Worm (Caenorhabditis elegans) whole organism, L1 larva: Measurements from ENCODE around the gene pap-2.
A peak's percentile ranks its signal among the peaks of the same experiment; 100 is the strongest.

Experiments
- C34B4.2 ChIP-seq: sonication (generic microtip); optimal IDR thresholded peaks from 2 replicates; lab custom pipeline; 2017; ENCODE audit warnings: mild to moderate bottlenecking, missing genetic modification characterization, missing compliant biosample characterization
- F16B12.6 ChIP-seq: fragments of 150-350 bp; optimal IDR thresholded peaks from 2 replicates; lab custom pipeline; 2014; ENCODE audit warnings: missing biosample characterization, missing genetic modification characterization
- Y116A8C.19 ChIP-seq: sonication (generic microtip); optimal IDR thresholded peaks from 2 replicates; lab custom pipeline; 2016; ENCODE audit warnings: missing compliant biosample characterization, missing genetic modification characterization, borderline replicate concordance
- aly-2 ChIP-seq: fragments of 150-350 bp; optimal IDR thresholded peaks from 2 replicates; lab custom pipeline; 2014; ENCODE audit warnings: missing biosample characterization, missing genetic modification characterization
- ama-1 ChIP-seq: fragments of 150-350 bp; optimal IDR thresholded peaks from 2 replicates; lab custom pipeline; 2014
- ceh-63 ChIP-seq: fragments of 200-800 bp; sonication (Bioruptor generic); optimal IDR thresholded peaks from 2 replicates; lab custom pipeline; 2018; ENCODE audit warnings: mild to moderate bottlenecking, missing genetic modification characterization, missing compliant biosample characterization
- ceh-8 ChIP-seq: fragments of 200-800 bp; sonication (Bioruptor generic); optimal IDR thresholded peaks from 2 replicates; lab custom pipeline; 2018; ENCODE audit warnings: mild to moderate bottlenecking, missing genetic modification characterization, moderate library complexity, missing compliant biosample characterization
- ceh-82 ChIP-seq, 3 experiments: fragments of 150-350 bp in 1 of 3; sonication (generic microtip) in 2 of 3; optimal IDR thresholded peaks; 2 replicates each; lab custom pipeline; 2014 to 2017; ENCODE audit warnings: missing biosample characterization in 3 of 3, missing genetic modification characterization in 3 of 3
- ceh-88 ChIP-seq: fragments of 200-800 bp; sonication (Bioruptor generic); IDR thresholded peaks from 2 replicates; pipeline ENCODE4 v1.3.6; 2022; ENCODE audit warnings: missing genetic modification characterization, missing compliant biosample characterization
- ceh-90 ChIP-seq: sonication (generic microtip); optimal IDR thresholded peaks from 2 replicates; lab custom pipeline; 2016; ENCODE audit warnings: missing genetic modification characterization, missing compliant biosample characterization
- efl-1 ChIP-seq, 4 experiments: fragments of 150-350 bp; optimal IDR thresholded peaks in 3 of 4; peaks in 1 of 4; 1 replicate in 1 of 4; 2 replicates in 3 of 4; lab custom pipeline; 2014; ENCODE audit warnings: missing biosample characterization in 2 of 4, missing genetic modification characterization in 2 of 4, missing genetic modification reagents in 2 of 4
- elt-3 ChIP-seq, 6 experiments: fragments of 150-350 bp in 1 of 6; sonication (generic microtip); optimal IDR thresholded peaks; 2 replicates each; lab custom pipeline; 2017 to 2018; ENCODE audit warnings: missing biosample characterization in 6 of 6, missing genetic modification characterization in 6 of 6, inconsistent platforms in 1 of 6
- fkh-10 ChIP-seq: sonication (generic microtip); optimal IDR thresholded peaks from 2 replicates; lab custom pipeline; 2017; ENCODE audit warnings: missing biosample characterization, missing genetic modification reagents, missing genetic modification characterization
- fos-1 ChIP-seq: fragments of 150-350 bp; optimal IDR thresholded peaks from 2 replicates; lab custom pipeline; 2014; ENCODE audit warnings: missing biosample characterization, missing genetic modification characterization
- irx-1 ChIP-seq: sonication (generic microtip); optimal IDR thresholded peaks from 2 replicates; lab custom pipeline; 2016; ENCODE audit warnings: missing genetic modification characterization, missing compliant biosample characterization
- jun-1 ChIP-seq: fragments of 150-350 bp; optimal IDR thresholded peaks from 2 replicates; lab custom pipeline; 2014; ENCODE audit warnings: missing biosample characterization, missing genetic modification reagents, missing genetic modification characterization
- lin-14 ChIP-seq: fragments of 200-800 bp; sonication (Bioruptor generic); optimal IDR thresholded peaks from 2 replicates; lab custom pipeline; 2018; ENCODE audit warnings: mild to moderate bottlenecking, missing genetic modification characterization, moderate library complexity, missing compliant biosample characterization
- lir-3 ChIP-seq: sonication (generic microtip); optimal IDR thresholded peaks from 2 replicates; lab custom pipeline; 2016; ENCODE audit warnings: mild to moderate bottlenecking, missing genetic modification characterization, moderate library complexity, missing compliant biosample characterization; ENCODE audit not compliant: poor library complexity
- lsy-2 ChIP-seq, 2 experiments: fragments of 150-350 bp; optimal IDR thresholded peaks; 2 replicates each; lab custom pipeline; 2014; ENCODE audit warnings: missing biosample characterization in 2 of 2, missing genetic modification characterization in 2 of 2
- mab-9 ChIP-seq: fragments of 200-800 bp; sonication (Bioruptor generic); IDR thresholded peaks from 2 replicates; pipeline ENCODE4 v1.3.6; 2022; ENCODE audit warnings: missing genetic modification reagents, missing genetic modification characterization, missing compliant biosample characterization
- mdl-1 ChIP-seq, 2 experiments: fragments of 150-350 bp; optimal IDR thresholded peaks; 2 replicates each; lab custom pipeline; 2014 to 2017; ENCODE audit warnings: missing biosample characterization in 2 of 2, missing genetic modification characterization in 2 of 2, inconsistent platforms in 1 of 2
- mep-1 ChIP-seq: fragments of 150-350 bp; optimal IDR thresholded peaks from 2 replicates; lab custom pipeline; 2014; ENCODE audit warnings: missing biosample characterization, missing genetic modification characterization
- nhr-20 ChIP-seq: sonication (generic microtip); optimal IDR thresholded peaks from 2 replicates; lab custom pipeline; 2016; ENCODE audit warnings: mild to moderate bottlenecking, missing genetic modification characterization, missing compliant biosample characterization
- nhr-47 ChIP-seq: sonication (generic microtip); optimal IDR thresholded peaks from 2 replicates; lab custom pipeline; 2016; ENCODE audit warnings: mild to moderate bottlenecking, missing genetic modification characterization, moderate library complexity, missing compliant biosample characterization
- nhr-71 ChIP-seq: sonication (generic microtip); optimal IDR thresholded peaks from 2 replicates; lab custom pipeline; 2016; ENCODE audit warnings: mild to moderate bottlenecking, missing genetic modification characterization, moderate library complexity, missing compliant biosample characterization
- nhr-76 ChIP-seq: sonication (generic microtip); optimal IDR thresholded peaks from 2 replicates; lab custom pipeline; 2017; ENCODE audit warnings: missing biosample characterization, missing genetic modification characterization
- nhr-77 ChIP-seq: fragments of 150-350 bp; optimal IDR thresholded peaks from 2 replicates; lab custom pipeline; 2014; ENCODE audit warnings: missing biosample characterization, missing genetic modification characterization
- nhr-85 ChIP-seq: sonication (generic microtip); peaks from one replicate; lab custom pipeline; 2016; ENCODE audit warnings: missing genetic modification characterization, inconsistent platforms, missing compliant biosample characterization
- nhr-90 ChIP-seq: sonication (generic microtip); optimal IDR thresholded peaks from 2 replicates; lab custom pipeline; 2016; ENCODE audit warnings: mild to moderate bottlenecking, missing genetic modification characterization, missing compliant biosample characterization; ENCODE audit not compliant: poor library complexity
- rnt-1 ChIP-seq: sonication (generic microtip); optimal IDR thresholded peaks from 2 replicates; lab custom pipeline; 2016; ENCODE audit warnings: mild to moderate bottlenecking, missing genetic modification characterization, moderate library complexity, missing compliant biosample characterization
- skn-1 ChIP-seq: fragments of 150-350 bp; optimal IDR thresholded peaks from 2 replicates; lab custom pipeline; 2014; ENCODE audit warnings: missing biosample characterization, missing genetic modification characterization
- snpc-4 ChIP-seq: fragments of 150-350 bp; optimal IDR thresholded peaks from 2 replicates; lab custom pipeline; 2014; ENCODE audit warnings: missing biosample characterization, missing genetic modification characterization
- snu-23 ChIP-seq: sonication (generic microtip); optimal IDR thresholded peaks from 2 replicates; lab custom pipeline; 2016; ENCODE audit warnings: missing genetic modification characterization, missing compliant biosample characterization
- sox-4 ChIP-seq: sonication (generic microtip); optimal IDR thresholded peaks from 2 replicates; lab custom pipeline; 2016; ENCODE audit warnings: missing genetic modification characterization, missing compliant biosample characterization
- sup-37 ChIP-seq: fragments of 200-800 bp; sonication (Bioruptor generic); optimal IDR thresholded peaks from 2 replicates; lab custom pipeline; 2018; ENCODE audit warnings: mild to moderate bottlenecking, missing genetic modification characterization, missing compliant biosample characterization
- unc-30 ChIP-seq: sonication (generic microtip); optimal IDR thresholded peaks from 2 replicates; lab custom pipeline; 2017; ENCODE audit warnings: missing biosample characterization, missing genetic modification characterization
- unc-62 ChIP-seq: fragments of 150-350 bp; optimal IDR thresholded peaks from 2 replicates; lab custom pipeline; 2014; ENCODE audit warnings: missing biosample characterization, missing genetic modification reagents, missing genetic modification characterization
- xbp-1 ChIP-seq: sonication (generic microtip); optimal IDR thresholded peaks from 2 replicates; lab custom pipeline; 2016; ENCODE audit warnings: missing genetic modification characterization, missing compliant biosample characterization
- zag-1 ChIP-seq: fragments of 150-350 bp; optimal IDR thresholded peaks from 2 replicates; lab custom pipeline; 2014; ENCODE audit warnings: missing biosample characterization, missing genetic modification characterization
- zip-4 ChIP-seq: fragments of 200-800 bp; sonication (Bioruptor generic); optimal IDR thresholded peaks from 2 replicates; lab custom pipeline; 2018; ENCODE audit warnings: mild to moderate bottlenecking, missing genetic modification characterization, moderate library complexity, missing compliant biosample characterization
- ztf-11 ChIP-seq, 2 experiments: sonication (generic microtip); optimal IDR thresholded peaks; 2 replicates each; lab custom pipeline; 2016 to 2017; ENCODE audit warnings: missing genetic modification characterization in 2 of 2, missing biosample characterization in 1 of 2, missing compliant biosample characterization in 1 of 2
- ztf-4 ChIP-seq: fragments of 150-350 bp; optimal IDR thresholded peaks from 2 replicates; lab custom pipeline; 2014; ENCODE audit warnings: missing biosample characterization, missing genetic modification characterization

Gene pap-2

DNA sequence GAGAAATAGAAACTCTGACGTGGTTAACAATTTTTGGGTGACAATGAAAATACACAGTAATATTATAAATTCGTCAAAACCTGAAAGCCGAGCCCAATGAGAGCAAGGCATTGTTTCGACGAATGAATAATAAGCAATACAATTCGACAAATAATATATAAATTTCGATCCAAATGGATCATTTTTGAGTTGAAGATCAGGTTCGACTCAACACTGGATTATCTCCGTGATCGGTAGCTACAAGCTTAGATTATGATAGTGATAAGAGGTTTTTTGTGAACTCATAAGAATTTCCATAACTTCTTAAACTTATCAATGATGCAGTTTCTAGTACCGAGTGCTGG lies 8.7 kb upstream of the pap-2 start:
- TF ChIP-seq irx-1 (tag; lab: Kevin White, UChicago) (no peak), zag-1 (tag; lab: Kevin White, UChicago) (no peak), mep-1 (tag; lab: Kevin White, UChicago) (no peak), lin-14 (GFP tag; lab: Kevin White, UChicago) (peak; percentile 21), ztf-4 (tag; lab: Kevin White, UChicago) (no peak), fkh-10 (GFP tag; lab: Kevin White, UChicago) (no peak), Y116A8C.19 (tag; lab: Kevin White, UChicago) (no peak), snpc-4 (tag; lab: Kevin White, UChicago) (no peak), skn-1 (tag; lab: Kevin White, UChicago) (no peak), zip-4 (GFP tag; lab: Kevin White, UChicago) (peak; percentile 16), sup-37 (GFP tag; lab: Kevin White, UChicago) (no peak), nhr-71 (tag; lab: Kevin White, UChicago) (no peak), sox-4 (tag; lab: Kevin White, UChicago) (no peak), ztf-11 (tag; optimal IDR thresholded peaks at IDR 0.05; lab: Kevin White, UChicago) (no peak), F16B12.6 (tag; lab: Kevin White, UChicago) (no peak), elt-3 (tag; optimal IDR thresholded peaks at IDR 0.05; lab: Kevin White, UChicago) (no peak), lir-3 (tag; lab: Kevin White, UChicago) (no peak), xbp-1 (tag; lab: Kevin White, UChicago) (no peak), aly-2 (tag; lab: Kevin White, UChicago) (no peak), mab-9 (GFP tag; lab: Robert Waterston, UW) (no peak), snu-23 (GFP tag; lab: Kevin White, UChicago) (peak; percentile 19), fos-1 (tag; lab: Kevin White, UChicago) (no peak), ceh-63 (GFP tag; lab: Kevin White, UChicago) (no peak), nhr-77 (tag; lab: Kevin White, UChicago) (no peak), nhr-85 (tag; lab: Kevin White, UChicago) (no peak), rnt-1 (no peak), ceh-90 (tag; lab: Kevin White, UChicago) (no peak), unc-30 (tag; lab: Kevin White, UChicago) (no peak), ceh-82 (tag; optimal IDR thresholded peaks at IDR 0.05; lab: Kevin White, UChicago) (no peak), nhr-20 (no peak), jun-1 (tag; lab: Kevin White, UChicago) (peak; percentile 2), mdl-1 (tag; optimal IDR thresholded peaks at IDR 0.05; lab: Kevin White, UChicago) (no peak), ceh-88 (GFP tag; lab: Robert Waterston, UW) (no peak), nhr-76 (tag; lab: Kevin White, UChicago) (no peak), nhr-90 (tag; lab: Kevin White, UChicago) (peak; percentile 25)
- TF ChIP-seq, all 84 proteins: peak for 5

DNA sequence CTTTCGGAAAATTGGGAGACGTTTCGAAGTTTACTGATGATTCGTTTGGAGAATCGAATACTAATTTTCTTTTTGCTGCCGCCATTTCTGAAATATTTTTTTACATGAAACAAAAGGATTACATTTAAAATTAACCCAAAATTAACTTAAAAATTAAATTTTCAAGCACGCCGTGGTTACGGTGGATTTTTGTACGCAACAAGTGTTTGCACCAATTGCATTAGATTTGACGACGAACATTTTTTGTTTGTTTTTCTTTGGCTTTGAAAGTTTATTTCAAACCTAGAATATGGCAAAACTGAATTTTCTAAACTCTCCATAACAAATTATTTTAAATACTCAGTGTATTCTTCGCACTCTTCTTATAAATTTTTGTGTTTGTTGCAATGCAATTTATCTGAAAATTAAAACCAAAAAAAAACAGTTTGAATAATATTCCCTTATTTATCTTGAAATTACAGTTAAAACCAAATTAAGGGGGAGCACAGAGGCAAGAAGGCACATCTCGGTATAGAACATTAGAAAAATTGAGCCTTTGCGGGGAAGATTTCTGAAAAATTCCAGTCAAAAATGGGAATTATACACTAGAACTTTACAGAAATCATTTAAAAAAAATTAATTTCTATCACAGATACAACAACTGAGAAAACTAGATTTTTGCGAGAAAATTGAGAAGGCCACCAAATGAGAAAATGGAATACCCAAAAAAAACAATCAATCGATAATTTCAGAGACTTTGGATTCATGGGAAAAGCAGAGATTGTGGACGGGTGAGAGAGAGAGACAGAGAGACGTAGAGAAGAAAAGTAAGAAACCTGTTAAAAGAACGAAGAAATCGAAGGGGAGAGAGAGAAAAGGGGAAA lies 8.1 kb upstream of the pap-2 start, which contains the start of gene hal-3:
Gene hal-3 (minus strand): TSS at position 87 of the 863 bp plus-strand sequence.
- TF ChIP-seq C34B4.2 (tag; lab: Kevin White, UChicago) (no peak), lsy-2 (tag; optimal IDR thresholded peaks at IDR 0.05; lab: Kevin White, UChicago) (peak in 1 of 2 experiments; percentile 54), ztf-4 (tag; lab: Kevin White, UChicago) (peak; percentile 5), efl-1 (optimal IDR thresholded peaks at IDR 0.05; lab: Kevin White, UChicago) (no peak), efl-1 (GFP tag; optimal IDR thresholded peaks at IDR 0.05 in 1 of 2; lab: Kevin White, UChicago) (peak in 1 of 2 experiments; percentile 77), ceh-8 (GFP tag; lab: Kevin White, UChicago) (no peak), ama-1 (peak; percentile 16), unc-62 (GFP tag; lab: Kevin White, UChicago) (no peak), nhr-47 (tag; lab: Kevin White, UChicago) (peak; percentile 1)
